Worm (Caenorhabditis elegans) whole organism, L4 larva: ENCODE results near the gene ssq-4.

Experiments used
- F49E8.2 ChIP-seq: sonication (generic microtip); optimal IDR thresholded peaks from 2 replicates; lab custom pipeline; 2016; ENCODE audit warnings: missing compliant biosample characterization, mild to moderate bottlenecking, missing genetic modification characterization, borderline replicate concordance
- ama-1 ChIP-seq: fragments of 150-350 bp; optimal IDR thresholded peaks from 2 replicates; lab custom pipeline; 2014; ENCODE audit warnings: inconsistent platforms, mixed read lengths
- hlh-11 ChIP-seq: fragments of 200-800 bp; sonication (Bioruptor generic); optimal IDR thresholded peaks from 2 replicates; lab custom pipeline; 2018; ENCODE audit warnings: mild to moderate bottlenecking, missing genetic modification characterization, missing compliant biosample characterization
- lin-13 ChIP-seq: fragments of 150-350 bp; optimal IDR thresholded peaks from 2 replicates; lab custom pipeline; 2014; ENCODE audit warnings: missing biosample characterization, missing genetic modification reagents, missing genetic modification characterization
- mdt-29 ChIP-seq: fragments of 200-800 bp; sonication (Bioruptor generic); IDR thresholded peaks from 2 replicates; pipeline ENCODE4 v1.3.6; 2022; ENCODE audit warnings: missing genetic modification reagents, missing genetic modification characterization, missing compliant biosample characterization
- nhr-11 ChIP-seq: fragments of 150-350 bp; optimal IDR thresholded peaks from 2 replicates; lab custom pipeline; 2014; ENCODE audit warnings: missing biosample characterization, missing genetic modification characterization
- nhr-41 ChIP-seq: fragments of 200-800 bp; sonication (Bioruptor generic); IDR thresholded peaks from 2 replicates; pipeline ENCODE4 v1.3.6; 2022; ENCODE audit warnings: missing genetic modification reagents, missing genetic modification characterization, missing compliant biosample characterization
- snpc-1.2 ChIP-seq: fragments of 200-800 bp; sonication (Bioruptor generic); IDR thresholded peaks from 2 replicates; pipeline ENCODE4 v1.3.6; 2022; ENCODE audit warnings: missing genetic modification reagents, missing genetic modification characterization, missing compliant biosample characterization
- spr-1 ChIP-seq: sonication (generic microtip); optimal IDR thresholded peaks from 2 replicates; lab custom pipeline; 2016; ENCODE audit warnings: mild to moderate bottlenecking, missing genetic modification characterization, missing compliant biosample characterization
- tra-1 ChIP-seq: fragments of 200-800 bp; sonication (Bioruptor generic); IDR thresholded peaks from 2 replicates; pipeline ENCODE4 v1.3.6; 2022; ENCODE audit warnings: missing genetic modification reagents, missing genetic modification characterization, missing compliant biosample characterization

DNA sequence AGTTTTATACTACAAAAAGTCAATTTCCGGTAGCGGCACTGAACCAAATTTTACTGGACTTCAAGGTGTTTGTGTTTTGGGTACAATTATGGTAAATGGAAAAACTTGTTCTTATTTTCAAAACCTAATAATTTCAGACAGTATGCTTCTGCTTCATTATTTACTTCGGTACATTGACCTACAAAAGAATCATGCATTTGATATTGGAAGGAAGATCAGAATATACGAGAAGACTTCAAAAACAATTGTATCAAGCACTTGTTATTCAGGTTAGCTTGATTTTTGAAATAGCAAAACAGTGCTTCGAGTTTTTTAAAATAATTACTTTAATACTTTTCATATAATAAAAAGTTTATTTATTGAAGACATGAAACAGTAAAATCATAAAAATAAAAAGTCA, 23.2 kb upstream of the ssq-4 start:
- no peak for TF ChIP-seq ama-1 (lab: Kevin White, UChicago)
- no peak for TF ChIP-seq hlh-11 (tag; lab: Kevin White, UChicago)
- TF ChIP-seq mdt-29, result no peak
- TF ChIP-seq spr-1 (tag; lab: Kevin White, UChicago), result no peak
- no peak for TF ChIP-seq tra-1 (GFP tag; lab: Robert Waterston, UW)
- no peak for TF ChIP-seq snpc-1.2 (GFP tag; lab: Robert Waterston, UW)
- TF ChIP-seq F49E8.2 (tag; lab: Kevin White, UChicago), result no peak
- TF ChIP-seq lin-13, result no peak
- no peak for TF ChIP-seq nhr-11
- no peak for TF ChIP-seq nhr-41 (GFP tag; lab: Robert Waterston, UW)
